Worm (Caenorhabditis elegans): ENCODE data around the gene B0310.3.

ce11 chrX:538083-538482 is 17.3 kb upstream of the B0310.3 start:
- TF ChIP-seq zag-1 (tag; optimal IDR thresholded peaks at IDR 0.05) (no peak), pha-4 (tag; optimal IDR thresholded peaks at IDR 0.05) (no peak), snpc-4 (tag; optimal IDR thresholded peaks at IDR 0.05) (no peak)

All from whole organism, L3 larva.